Worm (Caenorhabditis elegans): ENCODE data around the gene xnd-1.

The xnd-1 gene

ce11 chrIII:5557246-5557819, 46.9 kb upstream of the xnd-1 start, which contains the start of gene rpc-2:
Gene rpc-2, plus strand, starts transcription at chrIII:5557365.
- TF ChIP-seq bed-1 (GFP tag; IDR thresholded peaks at IDR 0.05) (no peak), ztf-26 (tag; optimal IDR thresholded peaks at IDR 0.05) (peak; percentile 3), hlh-12 (tag; optimal IDR thresholded peaks at IDR 0.05) (no peak), lsy-27 (tag; optimal IDR thresholded peaks at IDR 0.05; ENCODE audit: borderline replicate concordance, insufficient read depth) (no peak), F39B2.1 (GFP tag; IDR thresholded peaks at IDR 0.05) (no peak), snpc-1.1 (tag; optimal IDR thresholded peaks at IDR 0.05; ENCODE audit: insufficient read depth) (no peak), repo-1 (tag; optimal IDR thresholded peaks at IDR 0.05) (no peak), athp-1 (tag; optimal IDR thresholded peaks at IDR 0.05) (peak; percentile 70), ztf-25 (GFP tag; IDR thresholded peaks at IDR 0.05) (no peak), nfya-2 (GFP tag; IDR thresholded peaks at IDR 0.05) (0 out of 2 replicates have a peak, but pooled peaks have one; percentile 76), ccch-3 (GFP tag; optimal IDR thresholded peaks at IDR 0.05) (no peak), Y95B8A.8 (GFP tag; IDR thresholded peaks at IDR 0.05) (peak; percentile 38; the same call in 1 of the 2 replicates), madf-8 (GFP tag; conservative IDR thresholded peaks at IDR 0.05) (no peak), xnd-1 (tag; optimal IDR thresholded peaks at IDR 0.05) (no peak), lin-40 (tag; optimal IDR thresholded peaks at IDR 0.05) (no peak), nfyb-1 (GFP tag; IDR thresholded peaks at IDR 0.05) (no peak), madf-6 (GFP tag; IDR thresholded peaks at IDR 0.05) (peak; percentile 48; the same call in 1 of the 2 replicates), C06A6.2 (GFP tag; conservative IDR thresholded peaks at IDR 0.05) (0 out of 2 replicates have a peak, but pooled peaks have one; percentile 39), ceh-100 (GFP tag; IDR thresholded peaks at IDR 0.05) (no peak), die-1 (tag; optimal IDR thresholded peaks at IDR 0.05) (no peak), Y56A3A.18 (GFP tag; IDR thresholded peaks at IDR 0.05) (peak; percentile 59; the same call in 1 of the 2 replicates), ets-4 (GFP tag; optimal IDR thresholded peaks at IDR 0.05) (no peak), ztf-6 (GFP tag; IDR thresholded peaks at IDR 0.05) (no peak), hlh-26 (GFP tag; conservative IDR thresholded peaks at IDR 0.05) (no peak), rcor-1 (GFP tag; IDR thresholded peaks at IDR 0.05) (no peak), T07F8.4 (tag; optimal IDR thresholded peaks at IDR 0.05) (no peak), mcd-1 (GFP tag; IDR thresholded peaks at IDR 0.05) (no peak), tlf-1 (GFP tag; optimal IDR thresholded peaks at IDR 0.05) (peak; percentile 25), madf-3 (GFP tag; IDR thresholded peaks at IDR 0.05) (peak; percentile 47; the same call in 1 of the 2 replicates), ztf-3 (GFP tag; optimal IDR thresholded peaks at IDR 0.05) (no peak), B0336.3 (GFP tag; IDR thresholded peaks at IDR 0.05) (peak; percentile 63; the same call in 1 of the 2 replicates), snpc-3.4 (tag; optimal IDR thresholded peaks at IDR 0.05) (no peak), let-607 (tag; optimal IDR thresholded peaks at IDR 0.05) (no peak), ztf-28 (GFP tag; IDR thresholded peaks at IDR 0.05) (no peak), mel-28 (tag; optimal IDR thresholded peaks at IDR 0.05; ENCODE audit: borderline replicate concordance) (no peak), F33H1.4 (GFP tag; IDR thresholded peaks at IDR 0.05) (no peak), rec-8 (tag; optimal IDR thresholded peaks at IDR 0.05) (peak in 1 of 2 experiments; percentile 24), unc-130 (GFP tag; optimal IDR thresholded peaks at IDR 0.05) (no peak), snpc-1.3 (tag; optimal IDR thresholded peaks at IDR 0.05; ENCODE audit: insufficient read depth) (no peak), K11D2.4 (GFP tag; IDR thresholded peaks at IDR 0.05) (no peak), B0261.1 (tag; optimal IDR thresholded peaks at IDR 0.05) (no peak), C17E4.6 (GFP tag; IDR thresholded peaks at IDR 0.05) (no peak), egl-44 (GFP tag; IDR thresholded peaks at IDR 0.05) (0 out of 2 replicates have a peak, but pooled peaks have one; percentile 57), lin-35 (GFP tag; optimal IDR thresholded peaks at IDR 0.05) (no peak), attf-3 (GFP tag; conservative IDR thresholded peaks at IDR 0.05) (no peak), zim-3 (tag; optimal IDR thresholded peaks at IDR 0.05) (no peak), F57C9.4 (tag; optimal IDR thresholded peaks at IDR 0.05) (no peak)
